Worm (Caenorhabditis elegans): Measurements from ENCODE around the gene dgk-3.

DNA sequence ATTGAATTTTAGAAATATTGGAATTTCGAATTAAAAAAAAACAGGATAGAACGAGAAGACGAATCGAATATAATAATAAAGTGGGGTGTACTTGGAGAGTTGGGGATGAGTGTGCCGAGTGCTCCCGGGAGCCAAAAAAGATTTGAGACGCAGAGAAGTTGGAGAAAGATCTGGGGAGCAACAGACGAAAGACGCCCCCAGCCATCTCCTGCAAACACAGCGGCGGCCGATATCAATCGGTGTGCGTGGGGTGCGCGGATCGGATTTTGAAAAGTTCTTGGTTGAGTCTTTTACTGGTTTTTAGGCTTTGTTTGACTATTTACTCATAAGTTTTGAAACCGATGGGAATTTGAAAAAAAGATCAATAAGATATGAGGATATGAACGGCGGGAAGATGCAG is 9.1 kb upstream of the dgk-3 start, which contains the start of gene nhl-1:
- TF ChIP-seq sptf-1 (tag; optimal IDR thresholded peaks at IDR 0.05) (no peak), snu-23 (GFP tag; optimal IDR thresholded peaks at IDR 0.05) (no peak), nhr-76 (tag; optimal IDR thresholded peaks at IDR 0.05) (no peak), skn-1 (tag; optimal IDR thresholded peaks at IDR 0.05) (no peak), zag-1 (tag; optimal IDR thresholded peaks at IDR 0.05) (no peak), ceh-63 (GFP tag; optimal IDR thresholded peaks at IDR 0.05) (no peak), C34B4.2 (tag; optimal IDR thresholded peaks at IDR 0.05) (no peak), nhr-11 (tag; optimal IDR thresholded peaks at IDR 0.05) (no peak), nhr-77 (tag; optimal IDR thresholded peaks at IDR 0.05) (no peak), nhr-237 (tag; optimal IDR thresholded peaks at IDR 0.05) (no peak)
